Worm (Caenorhabditis elegans): Measurements from ENCODE around the gene vab-23.

- TF ChIP-seq pha-4 (tag; optimal IDR thresholded peaks at IDR 0.05) = no peak
- TF ChIP-seq ceh-31 (tag; optimal IDR thresholded peaks at IDR 0.05) = peak; percentile 74
- TF ChIP-seq T23F11.4 (GFP tag; optimal IDR thresholded peaks at IDR 0.05) = no peak
- TF ChIP-seq sdc-2 (tag; optimal IDR thresholded peaks at IDR 0.05) = no peak
- no peak for TF ChIP-seq fax-1 (tag; optimal IDR thresholded peaks at IDR 0.05)
- TF ChIP-seq pag-3 (tag; optimal IDR thresholded peaks at IDR 0.05; ENCODE audit: borderline replicate concordance) = no peak
- TF ChIP-seq ceh-45 (GFP tag; IDR thresholded peaks at IDR 0.05) = no peak
- no peak for TF ChIP-seq ceh-9 (tag; optimal IDR thresholded peaks at IDR 0.05)
- TF ChIP-seq dve-1 (tag; optimal IDR thresholded peaks at IDR 0.05) = peak; percentile 55
- TF ChIP-seq syd-9 (tag; optimal IDR thresholded peaks at IDR 0.05) = no peak
- TF ChIP-seq pax-1 (tag; optimal IDR thresholded peaks at IDR 0.05) = no peak
- TF ChIP-seq tbx-2 (tag; optimal IDR thresholded peaks at IDR 0.05) = peak; percentile 59
- TF ChIP-seq dmd-4 (tag; optimal IDR thresholded peaks at IDR 0.05; ENCODE audit: borderline replicate concordance) = no peak
- TF ChIP-seq unc-55 (GFP tag; optimal IDR thresholded peaks at IDR 0.05) = peak; percentile 74
Measured at ce11 chrII:11874674-11875198, 26.3 kb downstream of the vab-23 start, which contains the start of the genes npp-3 and top-2.

All from whole organism, late embryonic.